Worm (Caenorhabditis elegans): ENCODE measurements around the gene F26A10.2.

DNA sequence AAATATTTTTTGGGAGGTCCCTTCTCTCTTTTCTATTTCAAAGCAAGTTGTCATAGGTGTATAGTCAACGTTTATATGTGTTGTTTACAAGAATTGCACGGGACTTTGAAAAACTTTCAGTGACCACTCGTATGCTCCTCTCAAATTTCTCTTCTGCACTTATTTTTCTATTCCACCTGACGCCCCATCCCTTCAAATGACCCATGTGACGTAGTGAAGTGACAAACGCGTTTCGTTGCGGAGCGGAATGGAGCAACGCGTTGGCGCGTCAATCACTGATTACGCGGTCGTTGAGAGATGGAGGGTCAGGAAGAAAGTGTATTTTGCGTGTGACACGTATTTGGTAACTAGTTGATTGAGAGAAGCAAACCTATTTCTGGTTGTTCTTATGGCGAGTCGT lies 9.2 kb downstream of the F26A10.2 start:
- TF ChIP-seq blmp-1 (tag; optimal IDR thresholded peaks at IDR 0.05; ENCODE audit: insufficient read depth) = no peak
- TF ChIP-seq skn-1 (tag; optimal IDR thresholded peaks at IDR 0.05) = no peak
- TF ChIP-seq gmeb-1 (tag; optimal IDR thresholded peaks at IDR 0.05) = no peak
- no peak for TF ChIP-seq ztf-4 (tag; optimal IDR thresholded peaks at IDR 0.05)
- TF ChIP-seq mab-5 (tag; optimal IDR thresholded peaks at IDR 0.05) = no peak
- no peak for TF ChIP-seq unc-55 (GFP tag; optimal IDR thresholded peaks at IDR 0.05)
- TF ChIP-seq lin-13 (GFP tag; optimal IDR thresholded peaks at IDR 0.05) = no peak
